Fruit fly (Drosophila melanogaster) whole organism, embryonic: Measurements from ENCODE around the gene RpL23A.

Experiments used
- Atf-2 ChIP-seq: fragments of 200-800 bp; sonication (Bioruptor generic); optimal IDR thresholded peaks from 2 replicates; lab custom pipeline; 2016; ENCODE audit warnings: missing biosample characterization, missing genetic modification characterization
- CG10267 ChIP-seq: fragments of 200-800 bp; sonication (Bioruptor generic); optimal IDR thresholded peaks from 2 replicates; lab custom pipeline; 2018; ENCODE audit warnings: missing biosample characterization, mild to moderate bottlenecking, missing genetic modification characterization, moderate library complexity
- CG11247 ChIP-seq: fragments of 200-800 bp; sonication (Bioruptor generic); IDR thresholded peaks from 2 replicates; pipeline ENCODE4 v1.3.6; 2022; ENCODE audit warnings: missing biosample characterization, missing genetic modification characterization
- CG12299 ChIP-seq: fragments of 200-800 bp; sonication (Bioruptor generic); optimal IDR thresholded peaks from 2 replicates; lab custom pipeline; 2018; ENCODE audit warnings: missing biosample characterization, mild to moderate bottlenecking, missing genetic modification characterization
- CG12391 ChIP-seq: fragments of 200-800 bp; sonication (Bioruptor generic); optimal IDR thresholded peaks from 3 replicates; lab custom pipeline; 2018; ENCODE audit warnings: missing biosample characterization, mild to moderate bottlenecking, missing genetic modification characterization, moderate library complexity
- CG12744 ChIP-seq: fragments of 200-800 bp; sonication (Bioruptor generic); optimal IDR thresholded peaks from 2 replicates; lab custom pipeline; 2016; ENCODE audit warnings: missing biosample characterization, missing genetic modification characterization
- CG16779 ChIP-seq: fragments of 200-800 bp; sonication (Bioruptor generic); IDR thresholded peaks from 2 replicates; pipeline ENCODE4 v1.3.6; 2022; ENCODE audit warnings: missing biosample characterization, missing genetic modification characterization
- CG16815 ChIP-seq: fragments of 200-800 bp; sonication (Bioruptor generic); optimal IDR thresholded peaks from 3 replicates; lab custom pipeline; 2017; ENCODE audit warnings: missing biosample characterization, mild to moderate bottlenecking, missing genetic modification characterization
- CG17328 ChIP-seq: fragments of 200-800 bp; sonication (Bioruptor generic); IDR thresholded peaks from 2 replicates; pipeline ENCODE4 v1.3.6; 2022; ENCODE audit warnings: missing biosample characterization, missing genetic modification characterization
- CG17359 ChIP-seq: fragments of 200-800 bp; sonication (Bioruptor generic); optimal IDR thresholded peaks from 3 replicates; lab custom pipeline; 2018; ENCODE audit warnings: missing biosample characterization, mild to moderate bottlenecking, missing genetic modification characterization, moderate library complexity
- CG17568 ChIP-seq: fragments of 200-800 bp; sonication (Bioruptor generic); optimal IDR thresholded peaks from 2 replicates; lab custom pipeline; 2018; ENCODE audit warnings: missing biosample characterization, mild to moderate bottlenecking, missing genetic modification characterization, moderate library complexity
- CG1832 ChIP-seq: fragments of 200-800 bp; sonication (Bioruptor generic); optimal IDR thresholded peaks from 2 replicates; lab custom pipeline; 2017; ENCODE audit warnings: missing biosample characterization, mild to moderate bottlenecking, missing genetic modification characterization, inconsistent platforms
- CG2889 ChIP-seq: fragments of 200-800 bp; sonication (Bioruptor generic); IDR thresholded peaks from 3 replicates; pipeline ENCODE4 v1.3.6; 2022; ENCODE audit warnings: missing biosample characterization, missing genetic modification characterization
- CG33213 ChIP-seq: fragments of 200-800 bp; sonication (Bioruptor generic); optimal IDR thresholded peaks from 3 replicates; lab custom pipeline; 2016; ENCODE audit warnings: missing biosample characterization, missing genetic modification characterization
- CG4282 ChIP-seq: fragments of 200-800 bp; sonication (Bioruptor generic); optimal IDR thresholded peaks from 2 replicates; lab custom pipeline; 2016; ENCODE audit warnings: missing biosample characterization, missing genetic modification characterization
- CG4360 ChIP-seq: fragments of 200-800 bp; sonication (Bioruptor generic); IDR thresholded peaks from 2 replicates; pipeline ENCODE4 v1.3.6; 2022; ENCODE audit warnings: missing biosample characterization, missing genetic modification characterization
- CG7357 ChIP-seq: fragments of 200-800 bp; sonication (Bioruptor generic); IDR thresholded peaks from 3 replicates; pipeline ENCODE4 v1.3.6; 2022; ENCODE audit warnings: missing biosample characterization, missing genetic modification characterization
- CG7745 ChIP-seq: fragments of 200-800 bp; sonication (Bioruptor generic); optimal IDR thresholded peaks from 2 replicates; lab custom pipeline; 2018; ENCODE audit warnings: missing biosample characterization, mild to moderate bottlenecking, missing genetic modification characterization, moderate library complexity
- CG9215 ChIP-seq: fragments of 200-800 bp; sonication (Bioruptor generic); IDR thresholded peaks from 2 replicates; pipeline ENCODE4 v1.3.6; 2022; ENCODE audit warnings: missing biosample characterization, missing genetic modification characterization
- Dek ChIP-seq: fragments of 200-800 bp; sonication (Bioruptor generic); optimal IDR thresholded peaks from 3 replicates; lab custom pipeline; 2019; ENCODE audit warnings: missing biosample characterization, mild to moderate bottlenecking, missing genetic modification characterization, moderate library complexity
- Dp ChIP-seq: fragments of 200-800 bp; sonication (Bioruptor generic); optimal IDR thresholded peaks from 2 replicates; lab custom pipeline; 2018; ENCODE audit warnings: missing biosample characterization, mild to moderate bottlenecking, missing genetic modification characterization, moderate library complexity
- Ets65A ChIP-seq: fragments of 200-800 bp; sonication (Bioruptor generic); peaks from one replicate; lab custom pipeline; 2016; ENCODE audit warnings: missing biosample characterization, missing genetic modification characterization
- H2.0 ChIP-seq: fragments of 200-800 bp; sonication (Bioruptor generic); IDR thresholded peaks from 2 replicates; pipeline ENCODE4 v1.3.6; 2022; ENCODE audit warnings: missing biosample characterization, missing genetic modification characterization
- HmgZ ChIP-seq: fragments of 200-800 bp; sonication (Bioruptor generic); optimal IDR thresholded peaks from 2 replicates; lab custom pipeline; 2018; ENCODE audit warnings: missing biosample characterization, mild to moderate bottlenecking, missing genetic modification characterization
- Hmr ChIP-seq: fragments of 200-800 bp; sonication (Bioruptor generic); optimal IDR thresholded peaks from 3 replicates; lab custom pipeline; 2017; ENCODE audit warnings: mild to moderate bottlenecking, missing biosample characterization, missing genetic modification reagents, missing genetic modification characterization
- Poxn ChIP-seq: fragments of 200-800 bp; sonication (Bioruptor generic); IDR thresholded peaks from 2 replicates; pipeline ENCODE4 v1.3.6; 2022; ENCODE audit warnings: missing biosample characterization, missing genetic modification characterization
- Rx ChIP-seq: fragments of 200-800 bp; sonication (Bioruptor generic); IDR thresholded peaks from 2 replicates; pipeline ENCODE4 v1.3.6; 2022; ENCODE audit warnings: missing biosample characterization, missing genetic modification characterization
- Tbp ChIP-seq: fragments of >200 bp; optimal IDR thresholded peaks from 2 replicates; lab custom pipeline; 2018; ENCODE audit warnings: missing biosample characterization, missing genetic modification characterization
- btn ChIP-seq: fragments of 200-800 bp; sonication (Bioruptor generic); optimal IDR thresholded peaks from 2 replicates; lab custom pipeline; 2016; ENCODE audit warnings: missing biosample characterization, missing genetic modification characterization
- chm ChIP-seq: fragments of 200-800 bp; sonication (Bioruptor generic); IDR thresholded peaks from 2 replicates; pipeline ENCODE4 v1.3.6; 2022; ENCODE audit warnings: missing biosample characterization, missing genetic modification characterization
- chn ChIP-seq: fragments of 200-800 bp; sonication (Bioruptor generic); optimal IDR thresholded peaks from 2 replicates; lab custom pipeline; 2016; ENCODE audit warnings: missing biosample characterization, missing genetic modification characterization
- dimm ChIP-seq: fragments of 200-800 bp; sonication (Bioruptor generic); IDR thresholded peaks from 2 replicates; pipeline ENCODE4 v1.3.6; 2022; ENCODE audit warnings: missing biosample characterization, missing genetic modification characterization
- ewg ChIP-seq: fragments of 200-800 bp; sonication (Bioruptor generic); optimal IDR thresholded peaks from 3 replicates; lab custom pipeline; 2017; ENCODE audit warnings: mild to moderate bottlenecking, missing biosample characterization, missing genetic modification reagents, missing genetic modification characterization
- fd64A ChIP-seq: fragments of 200-800 bp; sonication (Bioruptor generic); optimal IDR thresholded peaks from 3 replicates; lab custom pipeline; 2018; ENCODE audit warnings: missing biosample characterization, mild to moderate bottlenecking, missing genetic modification characterization
- h ChIP-seq: fragments of >200 bp; optimal IDR thresholded peaks from 2 replicates; lab custom pipeline; 2017
- hkb ChIP-seq, 2 experiments: fragments of 200-800 bp in 1 of 2; fragments of >200 bp in 1 of 2; sonication (Bioruptor generic) in 1 of 2; IDR thresholded peaks in 1 of 2; optimal IDR thresholded peaks in 1 of 2; 2 replicates each; pipeline versions ENCODE4 v1.3.6 to Lab custom; 2017 to 2022; ENCODE audit warnings: missing biosample characterization in 1 of 2, missing genetic modification characterization in 1 of 2
- ind ChIP-seq: fragments of 200-800 bp; sonication (Bioruptor generic); optimal IDR thresholded peaks from 3 replicates; lab custom pipeline; 2016; ENCODE audit warnings: missing biosample characterization, missing genetic modification characterization
- insv ChIP-seq, 2 experiments: fragments of 200-800 bp; sonication (Bioruptor generic); optimal IDR thresholded peaks; 3 replicates each; lab custom pipeline; 2016 to 2018; ENCODE audit warnings: missing biosample characterization in 2 of 2, missing genetic modification characterization in 2 of 2
- lola ChIP-seq, 3 experiments: fragments of >200 bp in 2 of 3; fragments of 200-800 bp in 1 of 3; sonication (Bioruptor generic) in 1 of 3; optimal IDR thresholded peaks; 2 replicates each; lab custom pipeline; 2017 to 2019; ENCODE audit warnings: missing biosample characterization in 3 of 3, missing genetic modification characterization in 3 of 3, mild to moderate bottlenecking in 1 of 3, moderate library complexity in 1 of 3
- lov ChIP-seq, 2 experiments: fragments of 200-800 bp in 1 of 2; fragments of >200 bp in 1 of 2; sonication (Bioruptor generic) in 1 of 2; IDR thresholded peaks in 1 of 2; optimal IDR thresholded peaks in 1 of 2; 2 replicates in 1 of 2; 3 replicates in 1 of 2; pipeline versions ENCODE4 v1.3.6 to Lab custom; 2017 to 2022; ENCODE audit warnings: missing biosample characterization in 1 of 2, missing genetic modification characterization in 1 of 2
- nerfin-2 ChIP-seq: fragments of 200-800 bp; sonication (Bioruptor generic); IDR thresholded peaks from 2 replicates; pipeline ENCODE4 v1.3.6; 2022; ENCODE audit warnings: missing biosample characterization, missing genetic modification characterization; ENCODE audit not compliant: partially characterized antibody
- p53 ChIP-seq: fragments of 200-800 bp; sonication (Bioruptor generic); optimal IDR thresholded peaks from 2 replicates; lab custom pipeline; 2016; ENCODE audit warnings: missing biosample characterization, missing genetic modification characterization
- pnt ChIP-seq: fragments of 200-800 bp; sonication (Bioruptor generic); optimal IDR thresholded peaks from 3 replicates; lab custom pipeline; 2016; ENCODE audit warnings: missing biosample characterization, missing genetic modification characterization
- pum ChIP-seq: fragments of 200-800 bp; sonication (Bioruptor generic); optimal IDR thresholded peaks from 2 replicates; lab custom pipeline; 2016; ENCODE audit warnings: missing biosample characterization, missing genetic modification characterization
- pzg ChIP-seq: fragments of 200-800 bp; sonication (Bioruptor generic); optimal IDR thresholded peaks from 3 replicates; lab custom pipeline; 2018; ENCODE audit warnings: missing biosample characterization, mild to moderate bottlenecking, missing genetic modification characterization, moderate library complexity
- repo ChIP-seq: fragments of 200-800 bp; sonication (Bioruptor generic); optimal IDR thresholded peaks from 2 replicates; lab custom pipeline; 2016; ENCODE audit warnings: missing biosample characterization, missing genetic modification characterization
- ssp ChIP-seq: fragments of 200-800 bp; sonication (Bioruptor generic); IDR thresholded peaks from 2 replicates; pipeline ENCODE4 v1.3.6; 2022; ENCODE audit warnings: missing biosample characterization, missing genetic modification characterization
- zen ChIP-seq: fragments of 200-800 bp; sonication (Bioruptor generic); optimal IDR thresholded peaks from 3 replicates; lab custom pipeline; 2018; ENCODE audit warnings: missing biosample characterization, mild to moderate bottlenecking, missing genetic modification characterization, moderate library complexity

RpL23A gene

DNA sequence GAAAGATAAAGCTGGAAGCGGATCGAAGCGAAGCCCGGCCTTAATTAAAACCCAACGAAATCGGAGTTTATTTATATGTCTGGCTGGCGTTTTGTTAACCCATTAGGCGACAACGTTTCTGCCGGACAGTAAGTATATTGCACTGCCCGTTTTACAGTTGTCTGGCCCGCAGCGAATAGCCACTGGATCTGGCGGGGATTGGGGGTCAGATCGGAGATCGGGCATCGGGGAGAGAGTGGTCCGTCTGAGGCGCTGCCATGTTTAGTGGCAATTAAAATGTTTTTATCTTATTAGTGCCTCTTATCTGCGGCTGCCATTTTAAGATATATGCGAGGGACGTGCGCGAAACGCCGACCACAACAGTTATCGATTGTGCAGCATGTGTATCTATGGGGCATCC lies 40.7 kb upstream of the RpL23A start:
- TF ChIP-seq Ets65A (peak; percentile 80), lov (optimal IDR thresholded peaks at IDR 0.05; lab: Kevin White, UChicago) (no peak), lov (GFP tag; IDR thresholded peaks at IDR 0.05; lab: Robert Waterston, UW) (no peak)

DNA sequence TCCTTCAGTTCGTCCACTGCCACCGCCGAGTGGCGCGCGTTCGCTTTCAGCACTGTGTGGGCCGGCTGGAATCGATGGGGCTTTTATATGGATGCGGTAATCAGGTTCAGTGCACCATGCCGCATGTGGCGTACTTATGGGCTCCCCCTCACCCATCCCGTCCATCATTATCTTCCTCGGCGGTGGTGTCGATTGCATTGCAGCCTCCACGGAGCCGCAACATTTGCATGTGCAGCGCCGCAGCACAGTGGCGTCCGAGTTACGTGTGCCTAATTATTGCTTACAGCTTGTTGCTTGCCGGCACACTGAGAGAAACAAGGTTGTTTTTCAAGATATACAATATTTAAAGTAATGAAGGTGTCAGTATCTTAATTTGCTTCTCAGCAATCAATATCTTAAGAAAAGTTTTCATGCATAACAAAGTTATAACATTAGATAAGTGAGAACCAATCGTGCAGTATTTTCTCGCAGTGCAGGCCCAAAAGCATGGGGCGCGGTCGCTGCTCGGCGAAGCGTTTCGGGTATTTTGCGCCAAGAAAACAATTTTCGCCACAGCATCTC lies 34.0 kb upstream of the RpL23A start, which contains the start of gene CG13931:
Gene CG13931, minus strand, starts transcription at position 41 of the 561 bp plus-strand sequence.
- TF ChIP-seq nerfin-2 (GFP tag; lab: Robert Waterston, UW) (no peak), CG7745 (tag; lab: Kevin White, UChicago) (no peak), CG12391 (tag; lab: Kevin White, UChicago) (peak; percentile 30), chm (GFP tag; lab: Robert Waterston, UW) (no peak), CG7357 (0 out of 3 replicates have a peak, but pooled peaks have one; percentile 16), pnt (no peak), Dek (tag; lab: Kevin White, UChicago) (no peak), ssp (GFP tag; lab: Robert Waterston, UW) (no peak), ewg (GFP tag; lab: Kevin White, UChicago) (no peak), zen (tag; lab: Kevin White, UChicago) (peak; percentile 48), pum (GFP tag; lab: Kevin White, UChicago) (peak; percentile 35), insv (GFP tag; optimal IDR thresholded peaks at IDR 0.05; lab: Kevin White, UChicago) (no peak), pzg (GFP tag; lab: Kevin White, UChicago) (no peak), CG16815 (peak; percentile 8), CG12299 (tag; lab: Kevin White, UChicago) (no peak), ind (GFP tag; lab: Kevin White, UChicago) (peak; percentile 12), lola (GFP tag; optimal IDR thresholded peaks at IDR 0.05; lab: Kevin White, UChicago) (no peak), btn (no peak), repo (no peak), Dp (GFP tag; lab: Kevin White, UChicago) (no peak), chn (no peak), Hmr (GFP tag; lab: Kevin White, UChicago) (no peak), CG33213 (GFP tag; lab: Kevin White, UChicago) (no peak), fd64A (GFP tag; lab: Kevin White, UChicago) (no peak), Atf-2 (GFP tag; lab: Kevin White, UChicago) (peak; percentile 2), CG17359 (no peak), CG11247 (no peak), CG4282 (GFP tag; lab: Kevin White, UChicago) (no peak), dimm (GFP tag; lab: Robert Waterston, UW) (no peak), p53 (no peak), hkb (optimal IDR thresholded peaks at IDR 0.05; lab: Kevin White, UChicago) (no peak), hkb (GFP tag; IDR thresholded peaks at IDR 0.05; lab: Robert Waterston, UW) (peak; percentile 43; the same call in 1 of the 2 replicates), CG2889 (GFP tag; lab: Robert Waterston, UW) (0 out of 3 replicates have a peak, but pooled peaks have one; percentile 41), CG16779 (GFP tag; lab: Robert Waterston, UW) (no peak), Rx (GFP tag; lab: Robert Waterston, UW) (no peak), Tbp (GFP tag; lab: Kevin White, UChicago) (no peak), CG17328 (GFP tag; lab: Robert Waterston, UW) (peak; percentile 36; the same call in 1 of the 2 replicates), Poxn (GFP tag; lab: Robert Waterston, UW) (no peak), CG17568 (GFP tag; lab: Kevin White, UChicago) (no peak), CG12744 (no peak), CG1832 (GFP tag; lab: Kevin White, UChicago) (no peak), CG9215 (no peak), H2.0 (peak; percentile 21; the same call in 1 of the 2 replicates), CG10267 (tag; lab: Kevin White, UChicago) (no peak), CG4360 (GFP tag; lab: Robert Waterston, UW) (no peak), HmgZ (tag; lab: Kevin White, UChicago) (no peak), h (no peak)
